Fruit fly (Drosophila melanogaster) whole organism, embryonic: ENCODE data around the gene Exn.

Source experiments
- CG10979 ChIP-seq: fragments of 200-800 bp; sonication (Bioruptor generic); optimal IDR thresholded peaks from 2 replicates; lab custom pipeline; 2018; ENCODE audit warnings: missing biosample characterization, mild to moderate bottlenecking, missing genetic modification characterization, moderate library complexity
- CG11247 ChIP-seq: fragments of 200-800 bp; sonication (Bioruptor generic); IDR thresholded peaks from 2 replicates; pipeline ENCODE4 v1.3.6; 2022; ENCODE audit warnings: missing biosample characterization, missing genetic modification characterization
- CG12744 ChIP-seq: fragments of 200-800 bp; sonication (Bioruptor generic); optimal IDR thresholded peaks from 2 replicates; lab custom pipeline; 2016; ENCODE audit warnings: missing biosample characterization, missing genetic modification characterization
- CG14710 ChIP-seq: fragments of 200-800 bp; sonication (Bioruptor generic); optimal IDR thresholded peaks from 3 replicates; lab custom pipeline; 2019; ENCODE audit warnings: missing biosample characterization, mild to moderate bottlenecking, missing genetic modification characterization, moderate library complexity
- CG15601 ChIP-seq: fragments of 200-800 bp; sonication (Bioruptor generic); optimal IDR thresholded peaks from 3 replicates; lab custom pipeline; 2019; ENCODE audit warnings: missing biosample characterization, mild to moderate bottlenecking, missing genetic modification characterization, moderate library complexity
- CG1602 ChIP-seq: fragments of 200-800 bp; sonication (Bioruptor generic); optimal IDR thresholded peaks from 3 replicates; lab custom pipeline; 2016; ENCODE audit warnings: missing biosample characterization, missing genetic modification characterization
- CG1603 ChIP-seq: fragments of 200-800 bp; sonication (Bioruptor generic); optimal IDR thresholded peaks from 2 replicates; lab custom pipeline; 2019; ENCODE audit warnings: missing biosample characterization, mild to moderate bottlenecking, missing genetic modification characterization, moderate library complexity
- CG16815 ChIP-seq: fragments of 200-800 bp; sonication (Bioruptor generic); optimal IDR thresholded peaks from 3 replicates; lab custom pipeline; 2017; ENCODE audit warnings: missing biosample characterization, mild to moderate bottlenecking, missing genetic modification characterization
- CG17912 ChIP-seq: fragments of 200-800 bp; sonication (Bioruptor generic); optimal IDR thresholded peaks from 2 replicates; lab custom pipeline; 2018; ENCODE audit warnings: missing biosample characterization, mild to moderate bottlenecking, missing genetic modification characterization
- CG18011 ChIP-seq: fragments of 200-800 bp; sonication (Bioruptor generic); optimal IDR thresholded peaks from 2 replicates; lab custom pipeline; 2017; ENCODE audit warnings: missing biosample characterization, missing genetic modification characterization, mild to moderate bottlenecking, moderate library complexity, missing genotype
- CG31224 ChIP-seq: fragments of 200-800 bp; sonication (Bioruptor generic); IDR thresholded peaks from 2 replicates; pipeline ENCODE4 v1.3.6; 2022; ENCODE audit warnings: missing biosample characterization, missing genetic modification characterization
- CG31365 ChIP-seq: fragments of 200-800 bp; sonication (Bioruptor generic); optimal IDR thresholded peaks from 2 replicates; lab custom pipeline; 2018; ENCODE audit warnings: missing biosample characterization, mild to moderate bottlenecking, missing genetic modification characterization
- CG32772 ChIP-seq: fragments of 200-800 bp; sonication (Bioruptor generic); IDR thresholded peaks from 2 replicates; pipeline ENCODE4 v1.3.6; 2022; ENCODE audit warnings: missing biosample characterization, missing genetic modification characterization
- CG3847 ChIP-seq: fragments of 200-800 bp; sonication (Bioruptor generic); IDR thresholded peaks from 2 replicates; pipeline ENCODE4 v1.3.6; 2022; ENCODE audit warnings: missing biosample characterization, missing genetic modification characterization
- CG6689 ChIP-seq: fragments of 200-800 bp; sonication (Bioruptor generic); IDR thresholded peaks from 2 replicates; pipeline ENCODE4 v1.3.6; 2022; ENCODE audit warnings: missing biosample characterization, missing genetic modification characterization
- CG8478 ChIP-seq: fragments of >200 bp; optimal IDR thresholded peaks from 2 replicates; lab custom pipeline; 2018
- Camta ChIP-seq: fragments of 200-800 bp; sonication (Bioruptor generic); optimal IDR thresholded peaks from 2 replicates; lab custom pipeline; 2016; ENCODE audit warnings: missing biosample characterization, missing genetic modification characterization
- Dbx ChIP-seq: fragments of 200-800 bp; sonication (Bioruptor generic); IDR thresholded peaks from 3 replicates; pipeline ENCODE4 v1.3.6; 2022; ENCODE audit warnings: missing biosample characterization, missing genetic modification characterization
- Dp ChIP-seq: fragments of 200-800 bp; sonication (Bioruptor generic); optimal IDR thresholded peaks from 2 replicates; lab custom pipeline; 2018; ENCODE audit warnings: missing biosample characterization, mild to moderate bottlenecking, missing genetic modification characterization, moderate library complexity
- Elba2 ChIP-seq: fragments of 200-800 bp; sonication (Bioruptor generic); optimal IDR thresholded peaks from 3 replicates; lab custom pipeline; 2016; ENCODE audit warnings: missing biosample characterization, missing genetic modification characterization
- Gsc ChIP-seq: fragments of 200-800 bp; sonication (Bioruptor generic); IDR thresholded peaks from 2 replicates; pipeline ENCODE4 v1.3.6; 2022; ENCODE audit warnings: missing biosample characterization, missing genetic modification characterization
- HHEX ChIP-seq: fragments of 200-800 bp; sonication (Bioruptor generic); optimal IDR thresholded peaks from 3 replicates; lab custom pipeline; 2017; ENCODE audit warnings: missing biosample characterization, mild to moderate bottlenecking, missing genetic modification characterization, missing genetic modification reagents
- Jarid2 ChIP-seq: fragments of 200-800 bp; sonication (Bioruptor generic); optimal IDR thresholded peaks from 3 replicates; lab custom pipeline; 2017; ENCODE audit warnings: mild to moderate bottlenecking, missing biosample characterization, missing genetic modification reagents, missing genetic modification characterization
- Sin3A ChIP-seq: fragments of >200 bp; optimal IDR thresholded peaks from 2 replicates; lab custom pipeline; 2018
- Sox100B ChIP-seq: fragments of 200-800 bp; sonication (Bioruptor generic); optimal IDR thresholded peaks from 3 replicates; lab custom pipeline; 2018; ENCODE audit warnings: missing biosample characterization, mild to moderate bottlenecking, missing genetic modification characterization
- Sry-δ ChIP-seq: fragments of 200-800 bp; sonication (Bioruptor generic); optimal IDR thresholded peaks from 2 replicates; lab custom pipeline; 2016; ENCODE audit warnings: missing biosample characterization, missing genetic modification characterization
- Xbp1 ChIP-seq: fragments of 200-800 bp; sonication (Bioruptor generic); optimal IDR thresholded peaks from 3 replicates; lab custom pipeline; 2016; ENCODE audit warnings: missing biosample characterization, mild to moderate bottlenecking, missing genetic modification characterization
- chinmo ChIP-seq: fragments of 200-800 bp; sonication (Bioruptor generic); IDR thresholded peaks from 4 replicates; pipeline ENCODE4 v1.3.6; 2022; ENCODE audit warnings: missing biosample characterization, missing genetic modification characterization; ENCODE audit not compliant: partially characterized antibody
- crp ChIP-seq, 2 experiments: fragments of 200-800 bp; sonication (Bioruptor generic); optimal IDR thresholded peaks; 2 replicates in 1 of 2; 3 replicates in 1 of 2; lab custom pipeline; 2017; ENCODE audit warnings: missing biosample characterization in 2 of 2, missing genetic modification characterization in 2 of 2, mild to moderate bottlenecking in 1 of 2, moderate library complexity in 1 of 2
- dimm ChIP-seq: fragments of 200-800 bp; sonication (Bioruptor generic); IDR thresholded peaks from 2 replicates; pipeline ENCODE4 v1.3.6; 2022; ENCODE audit warnings: missing biosample characterization, missing genetic modification characterization
- dm ChIP-seq: fragments of 200-800 bp; sonication (Bioruptor generic); optimal IDR thresholded peaks from 3 replicates; lab custom pipeline; 2016; ENCODE audit warnings: missing biosample characterization, missing genetic modification characterization
- dpn ChIP-seq, 2 experiments: fragments of 200-800 bp; sonication (Bioruptor generic); optimal IDR thresholded peaks; 3 replicates each; lab custom pipeline; 2016; ENCODE audit warnings: missing biosample characterization in 2 of 2, missing genetic modification characterization in 2 of 2
- ewg ChIP-seq: fragments of 200-800 bp; sonication (Bioruptor generic); optimal IDR thresholded peaks from 3 replicates; lab custom pipeline; 2017; ENCODE audit warnings: mild to moderate bottlenecking, missing biosample characterization, missing genetic modification reagents, missing genetic modification characterization
- fd3F ChIP-seq: fragments of 200-800 bp; sonication (Bioruptor generic); optimal IDR thresholded peaks from 2 replicates; lab custom pipeline; 2018; ENCODE audit warnings: missing biosample characterization, mild to moderate bottlenecking, missing genetic modification characterization, moderate library complexity
- fu2 ChIP-seq: fragments of 200-800 bp; sonication (Bioruptor generic); optimal IDR thresholded peaks from 2 replicates; lab custom pipeline; 2016; ENCODE audit warnings: missing biosample characterization, missing genetic modification characterization
- gt ChIP-seq: fragments of 200-800 bp; sonication (Bioruptor generic); IDR thresholded peaks from 2 replicates; pipeline ENCODE4 v1.3.6; 2022; ENCODE audit warnings: missing biosample characterization, missing genetic modification characterization
- hbn ChIP-seq: fragments of 200-800 bp; sonication (Bioruptor generic); IDR thresholded peaks from 2 replicates; pipeline ENCODE4 v1.3.6; 2022; ENCODE audit warnings: missing biosample characterization, missing genetic modification characterization; ENCODE audit not compliant: partially characterized antibody
- inv ChIP-seq: fragments of 200-800 bp; sonication (Bioruptor generic); IDR thresholded peaks from 2 replicates; pipeline ENCODE4 v1.3.6; 2022; ENCODE audit warnings: missing biosample characterization, missing genetic modification characterization; ENCODE audit not compliant: partially characterized antibody
- lola ChIP-seq, 3 experiments: fragments of >200 bp in 2 of 3; fragments of 200-800 bp in 1 of 3; sonication (Bioruptor generic) in 1 of 3; optimal IDR thresholded peaks; 2 replicates each; lab custom pipeline; 2017 to 2019; ENCODE audit warnings: missing biosample characterization in 3 of 3, missing genetic modification characterization in 3 of 3, mild to moderate bottlenecking in 1 of 3, moderate library complexity in 1 of 3
- nom ChIP-seq: fragments of 200-800 bp; sonication (Bioruptor generic); optimal IDR thresholded peaks from 2 replicates; lab custom pipeline; 2017; ENCODE audit warnings: missing biosample characterization, missing genetic modification characterization, mild to moderate bottlenecking, moderate library complexity, missing genetic modification reagents
- otp ChIP-seq: fragments of 200-800 bp; sonication (Bioruptor generic); IDR thresholded peaks from 3 replicates; pipeline ENCODE4, ENCODE4 v1.3.6; 2022; ENCODE audit warnings: missing biosample characterization, missing genetic modification characterization
- phol ChIP-seq: fragments of 200-800 bp; sonication (Bioruptor generic); optimal IDR thresholded peaks from 3 replicates; lab custom pipeline; 2018; ENCODE audit warnings: missing biosample characterization, mild to moderate bottlenecking, missing genetic modification characterization, moderate library complexity
- run ChIP-seq: fragments of 200-800 bp; sonication (Bioruptor generic); optimal IDR thresholded peaks from 3 replicates; lab custom pipeline; 2018; ENCODE audit warnings: missing biosample characterization, mild to moderate bottlenecking, missing genetic modification characterization
- schlank ChIP-seq: fragments of 200-800 bp; sonication (Bioruptor generic); optimal IDR thresholded peaks from 2 replicates; lab custom pipeline; 2018; ENCODE audit warnings: missing biosample characterization, mild to moderate bottlenecking, missing genetic modification characterization
- sim ChIP-seq: fragments of 200-800 bp; sonication (Bioruptor generic); IDR thresholded peaks from 2 replicates; pipeline ENCODE4 v1.3.6; 2022; ENCODE audit warnings: missing biosample characterization, missing genetic modification characterization
- sisA ChIP-seq: fragments of 200-800 bp; sonication (Bioruptor generic); IDR thresholded peaks from 2 replicates; pipeline ENCODE4 v1.3.6; 2022; ENCODE audit warnings: missing biosample characterization, missing genetic modification characterization
- vvl ChIP-seq: fragments of 200-800 bp; sonication (Bioruptor generic); IDR thresholded peaks from 2 replicates; pipeline ENCODE4 v1.3.6; 2022; ENCODE audit warnings: missing biosample characterization, missing genetic modification characterization
- zen ChIP-seq: fragments of 200-800 bp; sonication (Bioruptor generic); optimal IDR thresholded peaks from 3 replicates; lab custom pipeline; 2018; ENCODE audit warnings: missing biosample characterization, mild to moderate bottlenecking, missing genetic modification characterization, moderate library complexity

The Exn gene

DNA sequence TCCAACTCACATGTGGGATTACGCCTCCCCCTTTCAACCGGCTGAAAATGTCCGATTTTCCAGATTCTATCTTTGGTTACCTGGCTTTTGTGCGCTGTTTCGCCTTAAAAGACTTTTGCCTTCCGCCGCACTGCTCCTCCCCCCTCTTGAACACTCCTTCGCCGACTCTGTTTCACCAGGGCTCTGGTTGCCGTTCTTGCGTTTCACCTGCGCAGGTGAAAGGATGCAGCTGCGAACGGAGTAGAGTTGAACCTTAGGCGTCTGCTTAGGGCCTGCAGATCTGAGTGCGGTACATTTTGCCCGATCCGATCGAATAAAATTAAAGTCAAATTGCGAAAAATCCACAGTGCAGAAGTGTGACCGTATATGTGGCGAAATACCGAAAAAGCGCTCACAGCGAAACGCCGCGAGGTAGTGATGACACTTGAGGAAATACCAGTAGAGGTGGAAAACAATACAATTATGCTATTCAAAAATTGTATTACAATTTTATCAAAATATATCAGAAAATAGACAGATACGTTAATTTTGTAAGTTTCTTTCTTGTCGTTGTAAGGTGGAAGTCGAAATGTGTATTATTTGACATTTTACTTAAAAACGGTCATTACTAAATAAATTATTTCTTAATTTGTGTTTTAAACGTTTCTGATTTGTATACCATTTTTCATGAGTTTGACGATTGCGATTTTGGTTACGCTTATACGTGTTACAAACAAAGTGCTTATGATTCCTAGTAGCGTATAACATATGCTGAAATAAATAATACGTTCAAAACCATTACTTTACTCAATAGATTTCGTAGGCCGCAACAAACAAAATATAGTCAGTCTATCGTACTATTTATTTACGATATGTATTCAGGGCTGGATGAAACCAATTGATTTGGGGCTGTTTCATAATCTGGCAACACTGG lies 46.1 kb downstream of the Exn start, which contains the start of the genes CG6664 and CG7728 (continued):
- TF ChIP-seq CG17912 (GFP tag; lab: Kevin White, UChicago) = peak; percentile 71
- peak; percentile 19 for TF ChIP-seq fu2 (GFP tag; lab: Kevin White, UChicago)
- peak; percentile 9 for TF ChIP-seq ewg (GFP tag; lab: Kevin White, UChicago)
- peak; percentile 52 for TF ChIP-seq CG3847 (GFP tag; lab: Robert Waterston, UW)
- no peak for TF ChIP-seq chinmo
- TF ChIP-seq Dp (GFP tag; lab: Kevin White, UChicago) = peak; percentile 47
- TF ChIP-seq Sox100B (GFP tag; lab: Kevin White, UChicago) = no peak
- TF ChIP-seq CG32772 (GFP tag; lab: Robert Waterston, UW) = peak; percentile 37; the same call in 1 of the 2 replicates
- TF ChIP-seq hbn = 0 out of 2 replicates have a peak, but pooled peaks have one; percentile 35
- TF ChIP-seq gt (GFP tag; lab: Robert Waterston, UW) = no peak
- TF ChIP-seq zen (tag; lab: Kevin White, UChicago) = no peak
- TF ChIP-seq sim (GFP tag; lab: Robert Waterston, UW) = no peak
- peak in 1 of 2 experiments; percentile 9 for TF ChIP-seq crp (GFP tag; optimal IDR thresholded peaks at IDR 0.05; lab: Kevin White, UChicago)
- peak; percentile 6 for TF ChIP-seq fd3F (GFP tag; lab: Kevin White, UChicago)
- peak; percentile 28 for TF ChIP-seq vvl (GFP tag; lab: Robert Waterston, UW)
- TF ChIP-seq sisA (GFP tag; lab: Robert Waterston, UW) = peak; percentile 60
- no peak for TF ChIP-seq nom
- TF ChIP-seq CG16815 = peak; percentile 52
- no peak for TF ChIP-seq Jarid2 (GFP tag; lab: Kevin White, UChicago)
- no peak for TF ChIP-seq CG12744 (GFP tag; lab: Kevin White, UChicago)
- TF ChIP-seq lola (GFP tag; optimal IDR thresholded peaks at IDR 0.05; lab: Kevin White, UChicago) = peak in 1 of 3 experiments; percentile 66
- peak; percentile 21 for TF ChIP-seq CG15601 (tag; lab: Kevin White, UChicago)
- peak; percentile 58 for TF ChIP-seq phol (tag; lab: Kevin White, UChicago)
- no peak for TF ChIP-seq CG31224 (GFP tag; lab: Robert Waterston, UW)
- peak; percentile 1 for TF ChIP-seq CG18011
- TF ChIP-seq Sin3A (lab: Kevin White, UChicago) = peak; percentile 40
- TF ChIP-seq CG6689 (GFP tag; lab: Robert Waterston, UW) = 0 out of 2 replicates have a peak, but pooled peaks have one; percentile 16
- TF ChIP-seq Camta = peak; percentile 13
- TF ChIP-seq HHEX (GFP tag; lab: Kevin White, UChicago) = peak; percentile 19
- TF ChIP-seq dm (GFP tag; lab: Kevin White, UChicago) = peak; percentile 81
- TF ChIP-seq CG10979 (tag; lab: Kevin White, UChicago) = peak; percentile 14
- peak; percentile 89 for TF ChIP-seq Sry-δ (GFP tag; lab: Kevin White, UChicago)
- peak; percentile 81 for TF ChIP-seq CG14710 (tag; lab: Kevin White, UChicago)
- TF ChIP-seq run (tag; lab: Kevin White, UChicago) = no peak
- TF ChIP-seq dimm (GFP tag; lab: Robert Waterston, UW) = no peak
- TF ChIP-seq CG8478 (lab: Kevin White, UChicago) = no peak
- peak; percentile 61 for TF ChIP-seq CG1603 (tag; lab: Kevin White, UChicago)
- TF ChIP-seq inv = peak; percentile 39; the same call in 1 of the 2 replicates
- 0 out of 3 replicates have a peak, but pooled peaks have one; percentile 33 for TF ChIP-seq otp (GFP tag; lab: Robert Waterston, UW)
- TF ChIP-seq CG1602 = peak; percentile 53
- TF ChIP-seq Xbp1 (GFP tag; lab: Kevin White, UChicago) = peak; percentile 60
- TF ChIP-seq CG11247 (GFP tag; lab: Robert Waterston, UW) = peak; percentile 52
- TF ChIP-seq CG31365 = no peak
- no peak for TF ChIP-seq Gsc (GFP tag; lab: Robert Waterston, UW)
- peak; percentile 54; the same call in 2 of the 3 replicates for TF ChIP-seq Dbx (GFP tag; lab: Robert Waterston, UW)
- TF ChIP-seq Elba2 = peak; percentile 44
- peak; percentile 46 to 50 for TF ChIP-seq dpn (GFP tag; optimal IDR thresholded peaks at IDR 0.05; lab: Kevin White, UChicago)
- no peak for TF ChIP-seq schlank (tag; lab: Kevin White, UChicago)
